Worm (Caenorhabditis elegans): ENCODE data around the gene gspd-1.
"Not testable (repeated sequence)": the region's sequence is repeated elsewhere in the genome, so short reads cannot be mapped to it uniquely, and the experiment has no call there.

gspd-1 gene

DNA sequence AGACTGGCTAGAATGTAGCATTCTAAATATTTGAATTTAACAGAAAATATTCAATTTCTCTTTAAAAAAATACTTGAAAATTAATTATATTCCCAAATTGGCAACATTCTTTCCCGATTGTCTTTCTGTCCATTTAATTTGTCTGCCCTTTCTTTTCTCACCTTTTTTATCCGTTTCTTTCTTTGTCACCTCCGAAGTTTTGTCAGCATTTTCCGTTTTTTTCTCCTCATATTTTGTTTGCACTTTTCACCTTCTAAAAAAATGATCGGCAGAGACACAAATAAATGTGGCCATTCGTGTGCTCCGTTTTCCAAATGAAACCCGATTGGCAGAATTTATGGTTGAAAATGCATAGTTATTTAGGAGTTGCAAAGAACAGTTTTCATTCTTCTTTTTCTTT is 1.1 kb upstream of the gspd-1 start:
- TF ChIP-seq elt-3 (tag; optimal IDR thresholded peaks at IDR 0.05): no peak
- no peak for TF ChIP-seq ceh-16 (tag; optimal IDR thresholded peaks at IDR 0.05)
- no peak for TF ChIP-seq ama-1 (optimal IDR thresholded peaks at IDR 0.05)
- peak; percentile 81 for TF ChIP-seq skn-1 (tag; optimal IDR thresholded peaks at IDR 0.05)
- no peak for TF ChIP-seq lin-39 (tag; optimal IDR thresholded peaks at IDR 0.05)

DNA sequence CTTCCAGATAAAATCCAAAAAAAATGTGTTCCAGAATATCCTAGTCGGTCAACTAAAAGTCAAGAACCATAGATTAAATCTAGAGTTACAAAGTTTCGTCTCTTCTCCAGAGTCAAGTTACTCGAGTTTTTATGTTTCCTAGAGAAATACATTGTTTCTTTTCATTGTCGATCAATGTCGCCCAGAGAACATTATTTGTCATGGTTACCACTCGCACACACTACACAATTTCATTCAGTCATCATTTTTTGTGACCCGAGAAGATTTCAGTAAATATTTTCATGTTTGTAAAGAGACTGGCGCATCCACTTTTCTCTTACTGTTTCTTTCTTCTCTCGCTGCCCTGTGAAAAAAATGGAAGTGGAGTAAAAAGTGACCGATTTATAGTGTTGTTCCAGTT is 579 bp upstream of the gspd-1 start:
- TF ChIP-seq pha-4 (tag; optimal IDR thresholded peaks at IDR 0.05): peak; percentile 57
- no peak for TF ChIP-seq ceh-82 (tag; optimal IDR thresholded peaks at IDR 0.05)
- TF ChIP-seq lsy-12 (tag; optimal IDR thresholded peaks at IDR 0.05): no peak
- no peak for TF ChIP-seq fos-1 (tag; optimal IDR thresholded peaks at IDR 0.05)
- no peak for TF ChIP-seq elt-1 (tag; optimal IDR thresholded peaks at IDR 0.05)

DNA sequence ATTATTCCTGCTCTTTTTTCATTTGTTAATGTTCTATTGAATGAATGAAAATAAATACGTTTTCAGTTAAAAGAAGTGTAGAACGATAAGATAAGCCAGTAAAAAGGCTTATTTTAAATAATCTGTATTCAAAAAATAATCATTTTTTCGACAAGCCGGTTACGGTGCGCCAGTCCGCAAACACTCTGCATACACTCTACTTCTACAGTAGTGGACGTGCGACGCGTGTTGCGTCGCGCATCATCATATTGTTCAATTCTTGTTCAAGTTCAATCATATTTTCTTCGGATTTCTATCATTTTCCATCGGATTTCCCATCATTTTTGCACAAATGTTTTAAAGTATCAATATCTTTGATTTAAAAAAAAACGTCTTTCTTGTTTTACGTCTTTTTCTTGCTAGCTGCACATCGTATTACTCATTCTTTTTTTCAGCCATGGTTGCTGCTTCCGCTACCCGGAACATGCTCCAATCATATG is 2.7 kb downstream of the gspd-1 start, which contains the start of gene B0035.18:
B0035.18 (plus strand) TSS at position 429 of the 479 bp plus-strand sequence.
- no peak for TF ChIP-seq nhr-28 (tag; optimal IDR thresholded peaks at IDR 0.05)
- TF ChIP-seq mml-1 (tag; optimal IDR thresholded peaks at IDR 0.05): no peak
- TF ChIP-seq nhr-76 (tag; optimal IDR thresholded peaks at IDR 0.05): no peak
- no peak for TF ChIP-seq sea-2 (GFP tag; optimal IDR thresholded peaks at IDR 0.05)
- no peak for TF ChIP-seq lin-39 (tag; optimal IDR thresholded peaks at IDR 0.05)
- TF ChIP-seq eor-1 (tag; optimal IDR thresholded peaks at IDR 0.05): no peak
- TF ChIP-seq pqm-1 (tag; optimal IDR thresholded peaks at IDR 0.05): no peak
- TF ChIP-seq unc-62 (GFP tag; optimal IDR thresholded peaks at IDR 0.05): no peak

DNA sequence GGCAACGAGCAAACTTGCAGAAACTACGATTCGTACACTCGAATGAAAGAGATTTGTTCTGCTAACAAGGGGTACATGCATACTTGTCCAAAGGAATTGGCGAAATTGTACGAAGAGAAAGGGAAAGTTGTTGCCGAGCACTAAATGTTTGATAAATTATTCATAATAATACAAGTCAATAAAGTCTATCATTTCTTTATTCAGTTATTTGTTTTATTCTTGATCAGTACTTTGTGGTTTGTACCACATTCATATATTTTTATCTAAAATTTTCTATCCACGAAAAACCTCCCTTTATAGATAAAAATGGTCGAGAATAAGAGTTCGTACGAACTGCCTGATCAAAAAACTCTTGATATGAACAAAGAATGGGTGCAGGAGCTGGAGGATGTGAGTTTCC is 3.3 kb downstream of the gspd-1 start, which contains the start of gene edg-1:
edg-1 (plus strand) TSS at position 301 of the 400 bp plus-strand sequence.
- TF ChIP-seq nhr-25 (tag; optimal IDR thresholded peaks at IDR 0.05) (no peak), fos-1 (tag; optimal IDR thresholded peaks at IDR 0.05) (no peak), pha-4 (tag; optimal IDR thresholded peaks at IDR 0.05) (no peak), hmg-11 (tag; optimal IDR thresholded peaks at IDR 0.05) (no peak), ceh-9 (tag; optimal IDR thresholded peaks at IDR 0.05) (no peak), egl-27 (tag; optimal IDR thresholded peaks at IDR 0.05) (no peak), nhr-67 (tag; optimal IDR thresholded peaks at IDR 0.05) (no peak), elt-3 (tag; optimal IDR thresholded peaks at IDR 0.05) (no peak), egl-5 (tag; optimal IDR thresholded peaks at IDR 0.05) (no peak), lsy-12 (tag; optimal IDR thresholded peaks at IDR 0.05) (no peak), lin-39 (tag; optimal IDR thresholded peaks at IDR 0.05) (no peak), ztf-11 (tag; optimal IDR thresholded peaks at IDR 0.05) (no peak), ZK546.5 (tag; optimal IDR thresholded peaks at IDR 0.05) (no peak), pqm-1 (tag; optimal IDR thresholded peaks at IDR 0.05) (no peak)

DNA sequence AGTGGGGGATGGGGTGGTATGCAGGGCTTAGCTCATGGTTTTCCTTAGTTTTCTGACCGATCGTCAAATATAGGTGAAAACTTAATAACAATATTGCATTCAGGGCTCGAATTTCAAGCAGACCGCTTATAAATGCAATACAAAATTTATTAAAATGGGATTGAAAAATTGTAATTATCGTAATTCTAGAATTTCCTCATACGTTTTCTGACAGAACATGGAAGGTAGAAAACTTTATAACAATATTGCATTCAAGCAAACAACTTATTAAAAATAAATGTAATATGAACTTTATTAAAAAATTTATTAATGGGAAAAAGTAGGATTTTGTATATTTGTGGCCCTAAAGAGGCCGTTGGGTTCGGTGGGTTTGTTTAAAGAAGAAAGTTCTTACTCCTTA is 6.4 kb downstream of the gspd-1 start:
- no peak for TF ChIP-seq nhr-23 (tag; optimal IDR thresholded peaks at IDR 0.05)
- TF ChIP-seq daf-12 (tag; optimal IDR thresholded peaks at IDR 0.05): no peak

DNA sequence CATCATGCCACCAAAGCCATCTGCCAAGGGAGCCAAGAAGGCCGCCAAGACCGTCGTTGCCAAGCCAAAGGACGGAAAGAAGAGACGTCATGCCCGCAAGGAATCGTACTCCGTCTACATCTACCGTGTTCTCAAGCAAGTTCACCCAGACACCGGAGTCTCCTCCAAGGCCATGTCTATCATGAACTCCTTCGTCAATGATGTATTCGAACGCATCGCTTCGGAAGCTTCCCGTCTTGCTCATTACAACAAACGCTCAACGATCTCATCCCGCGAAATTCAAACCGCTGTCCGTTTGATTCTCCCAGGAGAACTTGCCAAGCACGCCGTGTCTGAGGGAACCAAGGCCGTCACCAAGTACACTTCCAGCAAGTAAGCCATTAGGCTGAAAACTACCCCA is 7.5 kb downstream of the gspd-1 start, which contains the start of gene his-48:
his-48 (plus strand) TSS at position 5 of the 400 bp plus-strand sequence.
- TF ChIP-seq nhr-43 (tag; optimal IDR thresholded peaks at IDR 0.05; ENCODE audit: poor library complexity, severe bottlenecking); nhr-76 (tag; optimal IDR thresholded peaks at IDR 0.05); unc-39 (tag; optimal IDR thresholded peaks at IDR 0.05): not testable (repeated sequence)

DNA sequence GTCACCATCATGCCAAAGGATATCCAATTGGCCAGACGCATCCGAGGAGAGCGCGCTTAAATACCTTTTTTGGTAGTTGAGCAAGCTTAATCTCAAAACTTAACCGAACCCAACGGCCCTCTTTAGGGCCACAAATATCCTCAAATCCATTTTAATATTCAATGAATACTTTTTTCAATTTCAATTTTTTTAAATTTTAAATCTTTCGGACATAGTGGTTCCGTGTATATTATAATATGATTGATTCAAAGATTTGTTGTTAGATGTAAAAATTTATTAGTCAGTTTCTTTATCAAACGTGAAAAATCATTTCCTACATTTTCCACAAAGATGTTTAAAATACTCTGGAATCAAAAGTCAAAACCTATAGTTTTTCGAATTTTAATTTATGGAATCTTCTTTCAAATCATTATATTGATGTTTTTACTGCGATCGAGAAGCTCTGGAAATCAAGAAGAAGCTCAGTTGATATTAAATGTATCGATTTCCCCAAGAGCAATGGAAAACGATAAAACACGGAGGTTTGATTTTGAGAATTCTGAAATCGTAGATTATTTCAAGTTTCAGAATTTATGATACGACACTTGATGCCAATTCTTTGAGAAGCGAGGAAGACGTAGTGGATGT is 9.8 kb downstream of the gspd-1 start, which contains the start of gene B0035.21:
B0035.21 (plus strand) TSS at position 322 of the 627 bp plus-strand sequence.
- TF ChIP-seq ceh-16 (tag; optimal IDR thresholded peaks at IDR 0.05): no peak
- no peak for TF ChIP-seq ztf-11 (tag; optimal IDR thresholded peaks at IDR 0.05)
- no peak for TF ChIP-seq hmg-11 (tag; optimal IDR thresholded peaks at IDR 0.05)
- no peak for TF ChIP-seq sea-2 (GFP tag; optimal IDR thresholded peaks at IDR 0.05)
- no peak for TF ChIP-seq nhr-28 (tag; optimal IDR thresholded peaks at IDR 0.05)
- no peak for TF ChIP-seq fkh-2 (tag; optimal IDR thresholded peaks at IDR 0.05)
- no peak for TF ChIP-seq nfya-1 (tag; optimal IDR thresholded peaks at IDR 0.05; ENCODE audit: insufficient read depth)
- TF ChIP-seq R02D3.7 (tag; optimal IDR thresholded peaks at IDR 0.05): no peak
- no peak for TF ChIP-seq ZK546.5 (tag; optimal IDR thresholded peaks at IDR 0.05)
- TF ChIP-seq ceh-9 (tag; optimal IDR thresholded peaks at IDR 0.05): no peak
- no peak for TF ChIP-seq daf-12 (tag; optimal IDR thresholded peaks at IDR 0.05)
- TF ChIP-seq nhr-67 (tag; optimal IDR thresholded peaks at IDR 0.05): no peak
- TF ChIP-seq egl-27 (tag; optimal IDR thresholded peaks at IDR 0.05): no peak
- no peak for TF ChIP-seq fos-1 (tag; optimal IDR thresholded peaks at IDR 0.05)

Measured in whole organism, L3 larva.